Worm (Caenorhabditis elegans): ENCODE data around the gene R07C12.1.

R07C12.1 gene

ce11 chrIV:4167296-4167695 lies 15.0 kb downstream of the R07C12.1 start:
- TF ChIP-seq pes-1 (GFP tag; IDR thresholded peaks at IDR 0.05) (no peak), B0310.2 (tag; optimal IDR thresholded peaks at IDR 0.05) (no peak), ceh-13 (GFP tag; optimal IDR thresholded peaks at IDR 0.05) (no peak), F13C5.2 (tag; optimal IDR thresholded peaks at IDR 0.05) (no peak), tbx-11 (GFP tag; IDR thresholded peaks at IDR 0.05) (no peak), ceh-36 (tag; optimal IDR thresholded peaks at IDR 0.05) (no peak), hmbx-1 (tag; optimal IDR thresholded peaks at IDR 0.05) (no peak), ama-1 (optimal IDR thresholded peaks at IDR 0.05) (no peak), aly-1 (tag; optimal IDR thresholded peaks at IDR 0.05) (no peak), tbx-37 (GFP tag; conservative IDR thresholded peaks at IDR 0.05) (no peak), hnd-1 (tag; optimal IDR thresholded peaks at IDR 0.05) (no peak), flt-1 (GFP tag; IDR thresholded peaks at IDR 0.05) (no peak), scrt-1 (GFP tag; IDR thresholded peaks at IDR 0.05) (no peak), hmg-4 (GFP tag; optimal IDR thresholded peaks at IDR 0.05) (no peak)

- TF ChIP-seq F13C5.2 (tag; optimal IDR thresholded peaks at IDR 0.05): no peak
- 0 out of 2 replicates have a peak, but pooled peaks have one; percentile 27 for TF ChIP-seq tbx-37 (GFP tag; conservative IDR thresholded peaks at IDR 0.05)
These were observed 19.4 kb downstream of the R07C12.1 start, which contains the start of the genes K08D10.13 and rnp-2 for ce11 chrIV:4171531-4172163. Gene K08D10.13 (minus strand): TSS chrIV:4171581. Gene rnp-2 (plus strand): TSS chrIV:4172076.

- TF ChIP-seq tbx-11 (GFP tag; IDR thresholded peaks at IDR 0.05): no peak
- no peak for TF ChIP-seq hnd-1 (tag; optimal IDR thresholded peaks at IDR 0.05)
- no peak for TF ChIP-seq ets-7 (tag; optimal IDR thresholded peaks at IDR 0.05)
- no peak for TF ChIP-seq hmg-4 (GFP tag; optimal IDR thresholded peaks at IDR 0.05)
- TF ChIP-seq B0310.2 (tag; optimal IDR thresholded peaks at IDR 0.05): no peak
- TF ChIP-seq tra-4 (tag; optimal IDR thresholded peaks at IDR 0.05): no peak
- TF ChIP-seq ama-1 (optimal IDR thresholded peaks at IDR 0.05): no peak
- no peak for TF ChIP-seq flt-1 (GFP tag; IDR thresholded peaks at IDR 0.05)
- TF ChIP-seq ceh-36 (tag; optimal IDR thresholded peaks at IDR 0.05): no peak
- TF ChIP-seq ceh-13 (GFP tag; optimal IDR thresholded peaks at IDR 0.05): no peak
- TF ChIP-seq F13C5.2 (tag; optimal IDR thresholded peaks at IDR 0.05): no peak
- TF ChIP-seq aly-1 (tag; optimal IDR thresholded peaks at IDR 0.05): no peak
- TF ChIP-seq pes-1 (GFP tag; IDR thresholded peaks at IDR 0.05): no peak
- TF ChIP-seq tbx-37 (GFP tag; conservative IDR thresholded peaks at IDR 0.05): no peak
- TF ChIP-seq hmbx-1 (tag; optimal IDR thresholded peaks at IDR 0.05): no peak
- TF ChIP-seq scrt-1 (GFP tag; IDR thresholded peaks at IDR 0.05): no peak
- no peak for TF ChIP-seq sea-1 (GFP tag; conservative IDR thresholded peaks at IDR 0.05)
These were observed 20.0 kb downstream of the R07C12.1 start for ce11 chrIV:4172242-4172641.

- TF ChIP-seq hmbx-1 (tag; optimal IDR thresholded peaks at IDR 0.05): no peak
- TF ChIP-seq ceh-36 (tag; optimal IDR thresholded peaks at IDR 0.05): no peak
- no peak for TF ChIP-seq ceh-13 (GFP tag; optimal IDR thresholded peaks at IDR 0.05)
- TF ChIP-seq pes-1 (GFP tag; IDR thresholded peaks at IDR 0.05): no peak
- no peak for TF ChIP-seq hmg-4 (GFP tag; optimal IDR thresholded peaks at IDR 0.05)
- no peak for TF ChIP-seq tbx-11 (GFP tag; IDR thresholded peaks at IDR 0.05)
- TF ChIP-seq hnd-1 (tag; optimal IDR thresholded peaks at IDR 0.05): no peak
- no peak for TF ChIP-seq scrt-1 (GFP tag; IDR thresholded peaks at IDR 0.05)
- TF ChIP-seq sea-1 (GFP tag; conservative IDR thresholded peaks at IDR 0.05): no peak
- no peak for TF ChIP-seq ets-7 (tag; optimal IDR thresholded peaks at IDR 0.05)
- no peak for TF ChIP-seq aly-1 (tag; optimal IDR thresholded peaks at IDR 0.05)
- no peak for TF ChIP-seq tra-4 (tag; optimal IDR thresholded peaks at IDR 0.05)
- no peak for TF ChIP-seq tbx-37 (GFP tag; conservative IDR thresholded peaks at IDR 0.05)
- no peak for TF ChIP-seq flt-1 (GFP tag; IDR thresholded peaks at IDR 0.05)
- no peak for TF ChIP-seq F13C5.2 (tag; optimal IDR thresholded peaks at IDR 0.05)
- no peak for TF ChIP-seq B0310.2 (tag; optimal IDR thresholded peaks at IDR 0.05)
- no peak for TF ChIP-seq ama-1 (optimal IDR thresholded peaks at IDR 0.05)
These were observed 21.5 kb downstream of the R07C12.1 start, which contains the start of gene rnp-3 for ce11 chrIV:4173789-4174188. Gene rnp-3 (plus strand): TSS chrIV:4174089.

ce11 chrIV:4176088-4176487 lies 23.8 kb downstream of the R07C12.1 start, which contains the start of gene dnj-15:
Gene dnj-15 (plus strand): TSS chrIV:4176388.
- TF ChIP-seq pes-1 (GFP tag; IDR thresholded peaks at IDR 0.05) (no peak), sea-1 (GFP tag; conservative IDR thresholded peaks at IDR 0.05) (no peak), scrt-1 (GFP tag; IDR thresholded peaks at IDR 0.05) (no peak), ceh-13 (GFP tag; optimal IDR thresholded peaks at IDR 0.05) (no peak), tbx-37 (GFP tag; conservative IDR thresholded peaks at IDR 0.05) (no peak), B0310.2 (tag; optimal IDR thresholded peaks at IDR 0.05) (no peak), tra-4 (tag; optimal IDR thresholded peaks at IDR 0.05) (no peak), flt-1 (GFP tag; IDR thresholded peaks at IDR 0.05) (no peak), tbx-11 (GFP tag; IDR thresholded peaks at IDR 0.05) (no peak), hmbx-1 (tag; optimal IDR thresholded peaks at IDR 0.05) (no peak), hnd-1 (tag; optimal IDR thresholded peaks at IDR 0.05) (no peak), ets-7 (tag; optimal IDR thresholded peaks at IDR 0.05) (no peak), F13C5.2 (tag; optimal IDR thresholded peaks at IDR 0.05) (no peak), hmg-4 (GFP tag; optimal IDR thresholded peaks at IDR 0.05) (no peak), aly-1 (tag; optimal IDR thresholded peaks at IDR 0.05) (no peak)

ce11 chrIV:4176659-4177058 lies 24.4 kb downstream of the R07C12.1 start:
- no peak for TF ChIP-seq F13C5.2 (tag; optimal IDR thresholded peaks at IDR 0.05)
- TF ChIP-seq scrt-1 (GFP tag; IDR thresholded peaks at IDR 0.05): no peak

- no peak for TF ChIP-seq ceh-36 (tag; optimal IDR thresholded peaks at IDR 0.05)
- TF ChIP-seq flt-1 (GFP tag; IDR thresholded peaks at IDR 0.05): no peak
- no peak for TF ChIP-seq pes-1 (GFP tag; IDR thresholded peaks at IDR 0.05)
- TF ChIP-seq sea-1 (GFP tag; conservative IDR thresholded peaks at IDR 0.05): no peak
- no peak for TF ChIP-seq hnd-1 (tag; optimal IDR thresholded peaks at IDR 0.05)
These were observed 25.3 kb downstream of the R07C12.1 start for ce11 chrIV:4177560-4177959.

- TF ChIP-seq tbx-11 (GFP tag; IDR thresholded peaks at IDR 0.05) (no peak), F13C5.2 (tag; optimal IDR thresholded peaks at IDR 0.05) (no peak), ama-1 (optimal IDR thresholded peaks at IDR 0.05) (peak; percentile 4), hmg-4 (GFP tag; optimal IDR thresholded peaks at IDR 0.05) (no peak)
These were observed 26.2 kb downstream of the R07C12.1 start, which contains the start of gene tsen-34 for ce11 chrIV:4178424-4178823. Gene tsen-34 (plus strand): TSS chrIV:4178457.

Measured in whole organism, early embryonic.